Fruit fly (Drosophila melanogaster) whole organism, embryonic: ENCODE results near the gene Dredd.

Experiments
- Aef1 ChIP-seq: fragments of 200-800 bp; sonication (Bioruptor generic); IDR thresholded peaks from 3 replicates; pipeline ENCODE4 v1.3.6; 2022; ENCODE audit warnings: missing biosample characterization, missing genetic modification characterization
- CG10274 ChIP-seq: fragments of 200-800 bp; sonication (Bioruptor generic); optimal IDR thresholded peaks from 3 replicates; lab custom pipeline; 2017; ENCODE audit warnings: missing biosample characterization, mild to moderate bottlenecking, missing genetic modification characterization
- CG11093 ChIP-seq: fragments of 200-800 bp; sonication (Bioruptor generic); IDR thresholded peaks from 3 replicates; pipeline ENCODE4 v1.3.6; 2022; ENCODE audit warnings: missing biosample characterization, missing genetic modification characterization
- CG11560 ChIP-seq: fragments of 200-800 bp; sonication (Bioruptor generic); IDR thresholded peaks from 3 replicates; pipeline ENCODE4 v1.3.6; 2022; ENCODE audit warnings: missing biosample characterization, missing genetic modification characterization
- CG13287 ChIP-seq: fragments of 200-800 bp; sonication (Bioruptor generic); IDR thresholded peaks from 2 replicates; pipeline ENCODE4 v1.3.6; 2022; ENCODE audit warnings: missing biosample characterization, missing genetic modification characterization; ENCODE audit not compliant: partially characterized antibody
- CG15269 ChIP-seq: fragments of 200-800 bp; sonication (Bioruptor generic); optimal IDR thresholded peaks from 2 replicates; lab custom pipeline; 2018; ENCODE audit warnings: missing biosample characterization, mild to moderate bottlenecking, missing genetic modification characterization, moderate library complexity
- CG15479 ChIP-seq: fragments of 200-800 bp; sonication (Bioruptor generic); optimal IDR thresholded peaks from 3 replicates; lab custom pipeline; 2019; ENCODE audit warnings: missing biosample characterization, mild to moderate bottlenecking, missing genetic modification characterization, moderate library complexity
- CG15514 ChIP-seq: fragments of 200-800 bp; sonication (Bioruptor generic); optimal IDR thresholded peaks from 3 replicates; lab custom pipeline; 2017; ENCODE audit warnings: missing biosample characterization, missing genetic modification characterization, mild to moderate bottlenecking, moderate library complexity, missing genetic modification reagents
- CG1603 ChIP-seq: fragments of 200-800 bp; sonication (Bioruptor generic); optimal IDR thresholded peaks from 2 replicates; lab custom pipeline; 2019; ENCODE audit warnings: missing biosample characterization, mild to moderate bottlenecking, missing genetic modification characterization, moderate library complexity
- CG1832 ChIP-seq: fragments of 200-800 bp; sonication (Bioruptor generic); optimal IDR thresholded peaks from 2 replicates; lab custom pipeline; 2017; ENCODE audit warnings: missing biosample characterization, mild to moderate bottlenecking, missing genetic modification characterization, inconsistent platforms
- CG3407 ChIP-seq: fragments of 200-800 bp; sonication (Bioruptor generic); optimal IDR thresholded peaks from 2 replicates; lab custom pipeline; 2018; ENCODE audit warnings: missing biosample characterization, mild to moderate bottlenecking, missing genetic modification characterization
- CG4617 ChIP-seq: fragments of 200-800 bp; sonication (Bioruptor generic); optimal IDR thresholded peaks from 3 replicates; lab custom pipeline; 2016; ENCODE audit warnings: missing biosample characterization, missing genetic modification characterization, borderline replicate concordance
- CG6765 ChIP-seq: fragments of 200-800 bp; sonication (Bioruptor generic); optimal IDR thresholded peaks from 3 replicates; lab custom pipeline; 2017; ENCODE audit warnings: missing biosample characterization, mild to moderate bottlenecking, missing genetic modification characterization
- CG7928 ChIP-seq: fragments of 200-800 bp; sonication (Bioruptor generic); optimal IDR thresholded peaks from 2 replicates; lab custom pipeline; 2017; ENCODE audit warnings: missing biosample characterization, mild to moderate bottlenecking, missing genetic modification characterization
- CG9932 ChIP-seq: fragments of 200-800 bp; sonication (Bioruptor generic); IDR thresholded peaks from 2 replicates; pipeline ENCODE4 v1.3.6; 2022; ENCODE audit warnings: missing biosample characterization, missing genetic modification characterization
- Dad ChIP-seq: fragments of 200-800 bp; sonication (Bioruptor generic); optimal IDR thresholded peaks from 3 replicates; lab custom pipeline; 2016; ENCODE audit warnings: missing biosample characterization, missing genetic modification characterization
- Dfd ChIP-seq, 2 experiments: fragments of >200 bp; optimal IDR thresholded peaks; 2 replicates each; lab custom pipeline; 2017; ENCODE audit warnings: missing biosample characterization in 2 of 2, missing genetic modification characterization in 2 of 2
- Dip3 ChIP-seq: fragments of 200-800 bp; sonication (Bioruptor generic); optimal IDR thresholded peaks from 3 replicates; lab custom pipeline; 2016; ENCODE audit warnings: missing biosample characterization, missing genetic modification characterization
- Dref ChIP-seq: fragments of 200-800 bp; sonication (Bioruptor generic); IDR thresholded peaks from 2 replicates; pipeline ENCODE4 v1.3.6; 2022; ENCODE audit warnings: missing biosample characterization, missing genetic modification characterization
- Ets97D ChIP-seq: fragments of 200-800 bp; sonication (Bioruptor generic); optimal IDR thresholded peaks from 3 replicates; lab custom pipeline; 2016; ENCODE audit warnings: missing biosample characterization, missing genetic modification characterization
- HmgD ChIP-seq: fragments of 200-800 bp; sonication (Bioruptor generic); optimal IDR thresholded peaks from 3 replicates; lab custom pipeline; 2016; ENCODE audit warnings: missing biosample characterization, missing genetic modification characterization
- Pdp1 ChIP-seq, 2 experiments: fragments of 200-800 bp; sonication (Bioruptor generic); optimal IDR thresholded peaks; 3 replicates each; lab custom pipeline; 2016; ENCODE audit warnings: missing biosample characterization in 2 of 2, missing genetic modification characterization in 2 of 2, mild to moderate bottlenecking in 1 of 2, moderate library complexity in 1 of 2
- Rfx ChIP-seq: fragments of 200-800 bp; sonication (Bioruptor generic); IDR thresholded peaks from 2 replicates; pipeline ENCODE4 v1.3.6; 2022; ENCODE audit warnings: missing biosample characterization, missing genetic modification characterization
- Scr ChIP-seq: fragments of 200-800 bp; sonication (Bioruptor generic); IDR thresholded peaks from 2 replicates; pipeline ENCODE4 v1.3.6; 2022; ENCODE audit warnings: missing biosample characterization, missing genetic modification characterization; ENCODE audit not compliant: partially characterized antibody
- Sox100B ChIP-seq: fragments of 200-800 bp; sonication (Bioruptor generic); optimal IDR thresholded peaks from 3 replicates; lab custom pipeline; 2018; ENCODE audit warnings: missing biosample characterization, mild to moderate bottlenecking, missing genetic modification characterization
- Spps ChIP-seq: fragments of 200-800 bp; sonication (Bioruptor generic); optimal IDR thresholded peaks from 2 replicates; lab custom pipeline; 2018; ENCODE audit warnings: missing biosample characterization, mild to moderate bottlenecking, missing genetic modification characterization
- ato ChIP-seq: fragments of 200-800 bp; sonication (Bioruptor generic); IDR thresholded peaks from 2 replicates; pipeline ENCODE4 v1.3.6; 2022; ENCODE audit warnings: missing biosample characterization, missing genetic modification characterization; ENCODE audit not compliant: partially characterized antibody
- chinmo ChIP-seq: fragments of 200-800 bp; sonication (Bioruptor generic); IDR thresholded peaks from 4 replicates; pipeline ENCODE4 v1.3.6; 2022; ENCODE audit warnings: missing biosample characterization, missing genetic modification characterization; ENCODE audit not compliant: partially characterized antibody
- chn ChIP-seq: fragments of 200-800 bp; sonication (Bioruptor generic); optimal IDR thresholded peaks from 2 replicates; lab custom pipeline; 2016; ENCODE audit warnings: missing biosample characterization, missing genetic modification characterization
- crc ChIP-seq: fragments of 200-800 bp; sonication (Bioruptor generic); optimal IDR thresholded peaks from 2 replicates; lab custom pipeline; 2016; ENCODE audit warnings: missing biosample characterization, missing genetic modification characterization
- gfzf ChIP-seq: fragments of 200-800 bp; sonication (Bioruptor generic); optimal IDR thresholded peaks from 2 replicates; lab custom pipeline; 2016; ENCODE audit warnings: missing biosample characterization, mild to moderate bottlenecking, missing genetic modification characterization, moderate library complexity
- hbn ChIP-seq: fragments of 200-800 bp; sonication (Bioruptor generic); IDR thresholded peaks from 2 replicates; pipeline ENCODE4 v1.3.6; 2022; ENCODE audit warnings: missing biosample characterization, missing genetic modification characterization; ENCODE audit not compliant: partially characterized antibody
- jumu ChIP-seq: fragments of 200-800 bp; sonication (Bioruptor generic); optimal IDR thresholded peaks from 3 replicates; lab custom pipeline; 2016; ENCODE audit warnings: missing biosample characterization, missing genetic modification characterization
- kah ChIP-seq: fragments of 200-800 bp; sonication (Bioruptor generic); optimal IDR thresholded peaks from 2 replicates; lab custom pipeline; 2018; ENCODE audit warnings: missing biosample characterization, mild to moderate bottlenecking, missing genetic modification characterization
- lola ChIP-seq, 3 experiments: fragments of >200 bp in 2 of 3; fragments of 200-800 bp in 1 of 3; sonication (Bioruptor generic) in 1 of 3; optimal IDR thresholded peaks; 2 replicates each; lab custom pipeline; 2017 to 2019; ENCODE audit warnings: missing biosample characterization in 3 of 3, missing genetic modification characterization in 3 of 3, mild to moderate bottlenecking in 1 of 3, moderate library complexity in 1 of 3
- nmo ChIP-seq: fragments of 200-800 bp; sonication (Bioruptor generic); optimal IDR thresholded peaks from 2 replicates; lab custom pipeline; 2018; ENCODE audit warnings: missing biosample characterization, mild to moderate bottlenecking, missing genetic modification characterization, moderate library complexity
- pfk ChIP-seq: fragments of 200-800 bp; sonication (Bioruptor generic); optimal IDR thresholded peaks from 2 replicates; lab custom pipeline; 2018; ENCODE audit warnings: missing biosample characterization, mild to moderate bottlenecking, missing genetic modification characterization, moderate library complexity
- pzg ChIP-seq: fragments of 200-800 bp; sonication (Bioruptor generic); optimal IDR thresholded peaks from 3 replicates; lab custom pipeline; 2018; ENCODE audit warnings: missing biosample characterization, mild to moderate bottlenecking, missing genetic modification characterization, moderate library complexity
- sc ChIP-seq, 3 experiments: fragments of >200 bp in 2 of 3; fragments of 200-800 bp in 1 of 3; sonication (Bioruptor generic) in 1 of 3; optimal IDR thresholded peaks; 2 replicates in 2 of 3; 3 replicates in 1 of 3; lab custom pipeline; 2017; ENCODE audit warnings: mild to moderate bottlenecking in 1 of 3, missing biosample characterization in 1 of 3, missing genetic modification characterization in 1 of 3, missing genetic modification reagents in 1 of 3
- sens ChIP-seq: fragments of 200-800 bp; sonication (Bioruptor generic); peaks from one replicate; lab custom pipeline; 2016; ENCODE audit warnings: missing biosample characterization, missing genetic modification characterization
- wor ChIP-seq: fragments of 200-800 bp; sonication (Bioruptor generic); IDR thresholded peaks from 2 replicates; pipeline ENCODE4 v1.3.6; 2022; ENCODE audit warnings: missing biosample characterization, missing genetic modification characterization

Gene Dredd

dm6 chrX:617477-617795, 17.9 kb downstream of the Dredd start (continued):
- TF ChIP-seq Ets97D (peak; percentile 14), CG11093 (no peak), pzg (GFP tag; lab: Kevin White, UChicago) (peak; percentile 66), pfk (no peak), lola (GFP tag; optimal IDR thresholded peaks at IDR 0.05; lab: Kevin White, UChicago) (no peak), CG15479 (no peak), chinmo (peak; percentile 64; the same call in 1 of the 4 replicates), sens (peak; percentile 58), Dad (no peak), CG3407 (GFP tag; lab: Kevin White, UChicago) (no peak), CG1603 (peak; percentile 70), Pdp1 (GFP tag; optimal IDR thresholded peaks at IDR 0.05; lab: Kevin White, UChicago) (peak in 1 of 2 experiments; percentile 17), Spps (tag; lab: Kevin White, UChicago) (no peak), Sox100B (GFP tag; lab: Kevin White, UChicago) (no peak), CG15514 (GFP tag; lab: Kevin White, UChicago) (peak; percentile 89), jumu (no peak), CG9932 (GFP tag; lab: Robert Waterston, UW) (peak; percentile 48), CG13287 (GFP tag; lab: Robert Waterston, UW) (peak; percentile 81), ato (GFP tag; lab: Robert Waterston, UW) (peak; percentile 74), chn (GFP tag; lab: Kevin White, UChicago) (peak; percentile 1), kah (GFP tag; lab: Kevin White, UChicago) (peak; percentile 88), crc (no peak), CG10274 (GFP tag; lab: Kevin White, UChicago) (no peak), hbn (GFP tag; lab: Robert Waterston, UW) (peak; percentile 76), sc (optimal IDR thresholded peaks at IDR 0.05; lab: Kevin White, UChicago) (no peak), sc (GFP tag; optimal IDR thresholded peaks at IDR 0.05; lab: Kevin White, UChicago) (no peak), CG4617 (GFP tag; lab: Kevin White, UChicago) (peak; percentile 22), HmgD (GFP tag; lab: Kevin White, UChicago) (peak; percentile 19), CG6765 (GFP tag; lab: Kevin White, UChicago) (no peak), CG7928 (GFP tag; lab: Kevin White, UChicago) (no peak), wor (GFP tag; lab: Robert Waterston, UW) (no peak), Dip3 (GFP tag; lab: Kevin White, UChicago) (no peak), Rfx (GFP tag; lab: Robert Waterston, UW) (peak; percentile 50), nmo (no peak), Dfd (GFP tag; optimal IDR thresholded peaks at IDR 0.05; lab: Kevin White, UChicago) (no peak), CG1832 (no peak), Dref (GFP tag; lab: Robert Waterston, UW) (peak; percentile 85), Aef1 (GFP tag; lab: Robert Waterston, UW) (peak; percentile 35; the same call in 2 of the 3 replicates), CG15269 (tag; lab: Kevin White, UChicago) (no peak), Scr (peak; percentile 75), CG11560 (tag; lab: Robert Waterston, UW) (peak; percentile 41; the same call in 1 of the 3 replicates), gfzf (GFP tag; lab: Kevin White, UChicago) (peak; percentile 37)
